Worm (Caenorhabditis elegans): ENCODE data around the gene F56D6.9.

Gene F56D6.9

DNA sequence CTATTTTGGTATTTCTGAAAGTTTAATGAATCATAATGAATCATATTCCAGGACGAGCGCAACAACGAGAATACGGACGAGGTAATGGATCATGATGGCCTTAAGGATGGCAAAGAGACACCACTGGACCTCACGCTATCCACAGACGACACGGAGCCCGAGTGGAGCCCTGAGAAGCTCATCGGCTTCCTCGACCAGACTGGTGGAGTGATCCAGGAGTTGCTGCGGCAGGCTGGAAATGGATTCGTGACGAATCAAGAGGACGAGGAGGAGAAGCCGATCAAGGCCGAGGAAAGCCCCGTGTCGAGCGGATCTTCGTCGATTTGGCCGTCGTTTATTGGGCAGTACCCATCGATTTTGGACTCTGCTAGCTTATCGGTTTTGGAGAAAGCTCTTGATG is 32.6 kb upstream of the F56D6.9 start:
- TF ChIP-seq ces-1 (GFP tag; optimal IDR thresholded peaks at IDR 0.05) (no peak), ceh-39 (tag; optimal IDR thresholded peaks at IDR 0.05) (no peak), nhr-2 (tag; optimal IDR thresholded peaks at IDR 0.05) (no peak), ceh-43 (GFP tag; optimal IDR thresholded peaks at IDR 0.05) (no peak), bed-3 (GFP tag; optimal IDR thresholded peaks at IDR 0.05) (no peak), ztf-11 (tag; optimal IDR thresholded peaks at IDR 0.05) (no peak), lin-32 (GFP tag; optimal IDR thresholded peaks at IDR 0.05) (no peak), hlh-1 (tag; optimal IDR thresholded peaks at IDR 0.05) (no peak), M03D4.4 (tag; optimal IDR thresholded peaks at IDR 0.05) (no peak), snpc-4 (tag; optimal IDR thresholded peaks at IDR 0.05) (no peak), elt-3 (tag; optimal IDR thresholded peaks at IDR 0.05) (no peak), nhr-28 (tag; optimal IDR thresholded peaks at IDR 0.05) (no peak), flh-1 (GFP tag; optimal IDR thresholded peaks at IDR 0.05) (no peak), elt-1 (tag; optimal IDR thresholded peaks at IDR 0.05; ENCODE audit: borderline replicate concordance, insufficient read depth) (no peak), mls-2 (tag; optimal IDR thresholded peaks at IDR 0.05) (no peak), cnd-1 (tag; optimal IDR thresholded peaks at IDR 0.05) (no peak), zip-8 (tag; optimal IDR thresholded peaks at IDR 0.05) (no peak), lin-13 (tag; optimal IDR thresholded peaks at IDR 0.05) (no peak), mep-1 (tag; optimal IDR thresholded peaks at IDR 0.05) (no peak)

ce11 chrIV:3860419-3860818 is 31.7 kb upstream of the F56D6.9 start:
- TF ChIP-seq ces-1 (GFP tag; optimal IDR thresholded peaks at IDR 0.05) (peak; percentile 98), elt-3 (tag; optimal IDR thresholded peaks at IDR 0.05) (no peak), blmp-1 (tag; optimal IDR thresholded peaks at IDR 0.05) (no peak), mls-2 (tag; optimal IDR thresholded peaks at IDR 0.05) (peak; percentile 34)

DNA sequence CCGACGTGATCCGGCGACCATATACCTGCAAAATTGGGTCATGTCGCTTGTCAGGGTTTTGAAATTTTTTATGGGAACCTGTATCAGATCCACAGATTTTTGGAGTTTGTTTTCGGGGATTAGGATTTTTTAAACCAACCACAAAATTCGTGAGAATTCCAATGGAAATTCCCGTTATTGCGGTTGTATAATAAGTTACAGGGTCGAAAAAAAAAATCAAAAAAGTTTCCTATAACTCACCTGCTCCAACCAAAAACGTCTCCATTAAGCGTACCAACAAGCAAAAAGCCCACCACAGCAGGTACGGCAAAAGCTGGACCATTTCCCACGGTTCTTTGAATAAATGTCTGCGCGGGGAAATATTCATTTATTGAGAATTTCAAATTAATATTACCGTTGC is 29.2 kb upstream of the F56D6.9 start:
- TF ChIP-seq ceh-39 (tag; optimal IDR thresholded peaks at IDR 0.05) (no peak), ham-2 (GFP tag; optimal IDR thresholded peaks at IDR 0.05) (no peak), ceh-43 (GFP tag; optimal IDR thresholded peaks at IDR 0.05) (no peak)

DNA sequence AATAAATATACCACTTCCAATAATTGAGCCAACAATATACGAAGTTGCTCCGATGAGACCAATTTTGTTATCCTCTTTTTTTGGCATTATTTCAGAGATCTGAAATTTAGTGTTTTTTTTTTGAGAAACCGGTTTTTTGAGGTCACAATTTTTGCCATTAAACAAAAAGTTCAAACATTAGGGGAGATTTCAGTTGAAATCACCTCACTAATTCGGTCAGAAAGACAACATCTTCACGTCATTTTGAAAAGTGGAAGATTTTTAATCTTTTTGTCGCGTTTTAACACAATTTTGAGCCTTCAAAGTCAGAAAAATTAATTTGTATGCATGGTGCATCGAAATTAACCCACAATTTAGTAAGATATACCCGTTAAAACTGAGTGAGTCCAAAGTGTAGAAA is 27.2 kb upstream of the F56D6.9 start, which contains the start of gene aat-8:
aat-8 (minus strand) TSS at position 101 of the 400 bp plus-strand sequence.
- TF ChIP-seq sptf-1 (tag; optimal IDR thresholded peaks at IDR 0.05) (no peak), nhr-28 (tag; optimal IDR thresholded peaks at IDR 0.05) (no peak), nhr-237 (tag; optimal IDR thresholded peaks at IDR 0.05) (no peak), flh-1 (GFP tag; optimal IDR thresholded peaks at IDR 0.05) (no peak), mab-5 (tag; optimal IDR thresholded peaks at IDR 0.05) (no peak), unc-39 (tag; optimal IDR thresholded peaks at IDR 0.05) (no peak), nhr-12 (tag; optimal IDR thresholded peaks at IDR 0.05) (no peak), tbx-8 (GFP tag; optimal IDR thresholded peaks at IDR 0.05) (no peak), nhr-76 (tag; optimal IDR thresholded peaks at IDR 0.05) (no peak), nhr-2 (tag; optimal IDR thresholded peaks at IDR 0.05) (no peak), mep-1 (tag; optimal IDR thresholded peaks at IDR 0.05) (no peak)

ce11 chrIV:3866018-3866417 is 26.1 kb upstream of the F56D6.9 start:
- no peak for TF ChIP-seq elt-3 (tag; optimal IDR thresholded peaks at IDR 0.05)
- TF ChIP-seq mls-2 (tag; optimal IDR thresholded peaks at IDR 0.05) = no peak
- no peak for TF ChIP-seq tbx-8 (GFP tag; optimal IDR thresholded peaks at IDR 0.05)
- TF ChIP-seq nhr-12 (tag; optimal IDR thresholded peaks at IDR 0.05) = no peak

DNA sequence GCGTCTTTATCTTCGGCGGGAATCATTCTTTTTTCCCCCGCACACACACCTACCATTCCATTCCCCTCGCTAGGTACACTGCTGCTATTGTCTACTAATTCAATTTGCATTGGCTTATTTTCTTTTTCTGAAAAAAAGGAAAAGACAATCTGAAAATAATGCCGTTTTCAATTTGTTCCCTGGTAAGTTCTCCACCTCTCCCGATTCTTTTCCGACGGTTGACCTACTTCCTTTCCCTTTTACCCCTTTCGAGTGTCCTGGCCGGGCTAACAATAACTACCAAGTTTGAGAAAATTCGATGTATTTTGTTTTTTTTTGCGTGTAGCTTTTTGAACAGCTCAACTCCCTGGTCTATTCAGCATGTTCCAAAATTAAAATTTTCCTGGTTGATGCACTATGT is 24.9 kb upstream of the F56D6.9 start, which contains the start of gene F37C4.4:
F37C4.4 (plus strand) TSS at position 58 of the 400 bp plus-strand sequence.
- TF ChIP-seq ham-2 (GFP tag; optimal IDR thresholded peaks at IDR 0.05) = peak; percentile 36
- no peak for TF ChIP-seq mep-1 (tag; optimal IDR thresholded peaks at IDR 0.05)
- no peak for TF ChIP-seq elt-3 (tag; optimal IDR thresholded peaks at IDR 0.05)
- TF ChIP-seq nhr-76 (tag; optimal IDR thresholded peaks at IDR 0.05) = no peak
- no peak for TF ChIP-seq ceh-39 (tag; optimal IDR thresholded peaks at IDR 0.05)
- no peak for TF ChIP-seq pha-4 (tag; optimal IDR thresholded peaks at IDR 0.05)
- no peak for TF ChIP-seq blmp-1 (tag; optimal IDR thresholded peaks at IDR 0.05)
- TF ChIP-seq sem-2 (GFP tag; optimal IDR thresholded peaks at IDR 0.05) = no peak
- TF ChIP-seq elt-1 (tag; optimal IDR thresholded peaks at IDR 0.05; ENCODE audit: borderline replicate concordance, insufficient read depth) = peak; percentile 40
- no peak for TF ChIP-seq mab-5 (tag; optimal IDR thresholded peaks at IDR 0.05)
- TF ChIP-seq nhr-2 (tag; optimal IDR thresholded peaks at IDR 0.05) = no peak
- TF ChIP-seq unc-62 (GFP tag; optimal IDR thresholded peaks at IDR 0.05) = no peak
- TF ChIP-seq nhr-237 (tag; optimal IDR thresholded peaks at IDR 0.05) = no peak
- no peak for TF ChIP-seq bed-3 (GFP tag; optimal IDR thresholded peaks at IDR 0.05)
- no peak for TF ChIP-seq M03D4.4 (tag; optimal IDR thresholded peaks at IDR 0.05)
